Worm (Caenorhabditis elegans) whole organism, mixed stage, embryonic: ENCODE data around the gene fbxb-76.

ENCODE experiments used
- M03D4.4 ChIP-seq: sonication (generic microtip); optimal IDR thresholded peaks from 2 replicates; lab custom pipeline; 2017; ENCODE audit warnings: mild to moderate bottlenecking, missing genetic modification characterization, missing compliant biosample characterization
- bed-3 ChIP-seq: fragments of 200-800 bp; sonication (Bioruptor generic); optimal IDR thresholded peaks from 3 replicates; lab custom pipeline; 2018; ENCODE audit warnings: mild to moderate bottlenecking, missing genetic modification characterization, moderate library complexity, missing compliant biosample characterization
- blmp-1 ChIP-seq: fragments of 150-350 bp; optimal IDR thresholded peaks from 2 replicates; lab custom pipeline; 2014; ENCODE audit warnings: missing biosample characterization, missing genetic modification characterization
- ceh-39 ChIP-seq: fragments of 150-350 bp; optimal IDR thresholded peaks from 2 replicates; lab custom pipeline; 2014; ENCODE audit warnings: missing biosample characterization, missing genetic modification characterization
- ceh-43 ChIP-seq: fragments of 200-800 bp; sonication (Bioruptor generic); optimal IDR thresholded peaks from 2 replicates; lab custom pipeline; 2018; ENCODE audit warnings: mild to moderate bottlenecking, missing genetic modification characterization, moderate library complexity, missing compliant biosample characterization
- ceh-83 ChIP-seq: fragments of 200-800 bp; sonication (Bioruptor generic); optimal IDR thresholded peaks from 2 replicates; lab custom pipeline; 2018; ENCODE audit warnings: mild to moderate bottlenecking, missing genetic modification characterization, missing compliant biosample characterization
- ces-1 ChIP-seq: fragments of 150-350 bp; optimal IDR thresholded peaks from 2 replicates; lab custom pipeline; 2014; ENCODE audit warnings: missing biosample characterization, missing genetic modification reagents, missing genetic modification characterization
- cnd-1 ChIP-seq: fragments of 200-800 bp; sonication (Bioruptor generic); optimal IDR thresholded peaks from 2 replicates; lab custom pipeline; 2018; ENCODE audit warnings: mild to moderate bottlenecking, missing genetic modification characterization, missing compliant biosample characterization
- drap-1 ChIP-seq: fragments of 200-800 bp; sonication (Bioruptor generic); optimal IDR thresholded peaks from 3 replicates; lab custom pipeline; 2018; ENCODE audit warnings: mild to moderate bottlenecking, missing genetic modification characterization, missing compliant biosample characterization
- elt-1 ChIP-seq: sonication (generic microtip); optimal IDR thresholded peaks from 2 replicates; lab custom pipeline; 2017; ENCODE audit warnings: missing genetic modification characterization, mild to moderate bottlenecking, missing compliant biosample characterization, antibody characterized with exemption, moderate library complexity, borderline replicate concordance; ENCODE audit not compliant: insufficient read depth
- elt-3 ChIP-seq: fragments of 150-350 bp; optimal IDR thresholded peaks from 2 replicates; lab custom pipeline; 2014; ENCODE audit warnings: missing biosample characterization, missing genetic modification characterization
- flh-1 ChIP-seq: fragments of 200-800 bp; sonication (Bioruptor generic); optimal IDR thresholded peaks from 2 replicates; lab custom pipeline; 2018; ENCODE audit warnings: mild to moderate bottlenecking, missing genetic modification characterization, moderate library complexity, missing compliant biosample characterization
- ham-2 ChIP-seq: fragments of 200-800 bp; sonication (Bioruptor generic); optimal IDR thresholded peaks from 2 replicates; lab custom pipeline; 2018; ENCODE audit warnings: mild to moderate bottlenecking, missing genetic modification characterization, missing compliant biosample characterization
- hlh-1 ChIP-seq: fragments of 150-350 bp; optimal IDR thresholded peaks from 2 replicates; lab custom pipeline; 2014; ENCODE audit warnings: missing biosample characterization, missing genetic modification reagents, missing genetic modification characterization
- lin-13 ChIP-seq: fragments of 150-350 bp; optimal IDR thresholded peaks from 2 replicates; lab custom pipeline; 2014; ENCODE audit warnings: missing biosample characterization, missing genetic modification characterization
- lsy-2 ChIP-seq: fragments of 150-350 bp; optimal IDR thresholded peaks from 2 replicates; lab custom pipeline; 2014; ENCODE audit warnings: missing biosample characterization, missing genetic modification characterization
- mab-5 ChIP-seq: fragments of 150-350 bp; optimal IDR thresholded peaks from 2 replicates; lab custom pipeline; 2014; ENCODE audit warnings: missing biosample characterization, missing genetic modification characterization
- mep-1 ChIP-seq: fragments of 150-350 bp; optimal IDR thresholded peaks from 2 replicates; lab custom pipeline; 2017; ENCODE audit warnings: missing biosample characterization, missing genetic modification reagents, missing genetic modification characterization, inconsistent platforms
- mls-2 ChIP-seq: sonication (generic microtip); optimal IDR thresholded peaks from 2 replicates; lab custom pipeline; 2016; ENCODE audit warnings: mild to moderate bottlenecking, missing genetic modification characterization, moderate library complexity, missing compliant biosample characterization
- nhr-12 ChIP-seq: fragments of 150-350 bp; optimal IDR thresholded peaks from 2 replicates; lab custom pipeline; 2014; ENCODE audit warnings: missing biosample characterization, missing genetic modification characterization
- nhr-2 ChIP-seq: fragments of 150-350 bp; optimal IDR thresholded peaks from 2 replicates; lab custom pipeline; 2014; ENCODE audit warnings: missing biosample characterization, missing genetic modification characterization
- pha-4 ChIP-seq: fragments of 150-350 bp; optimal IDR thresholded peaks from 2 replicates; lab custom pipeline; 2018; ENCODE audit warnings: missing biosample characterization, missing genetic modification reagents, missing genetic modification characterization
- sem-2 ChIP-seq: fragments of 200-800 bp; sonication (Bioruptor generic); optimal IDR thresholded peaks from 2 replicates; lab custom pipeline; 2018; ENCODE audit warnings: mild to moderate bottlenecking, missing genetic modification characterization, missing compliant biosample characterization
- snpc-4 ChIP-seq: fragments of 150-350 bp; optimal IDR thresholded peaks from 2 replicates; lab custom pipeline; 2014; ENCODE audit warnings: missing biosample characterization, missing genetic modification characterization
- sptf-1 ChIP-seq: sonication (generic microtip); optimal IDR thresholded peaks from 2 replicates; lab custom pipeline; 2017; ENCODE audit warnings: mild to moderate bottlenecking, missing genetic modification characterization, moderate library complexity, missing compliant biosample characterization
- unc-120 ChIP-seq: sonication (generic microtip); optimal IDR thresholded peaks from 2 replicates; lab custom pipeline; 2017; ENCODE audit warnings: missing genetic modification characterization, missing compliant biosample characterization; ENCODE audit not compliant: poor library complexity, severe bottlenecking
- unc-39 ChIP-seq: fragments of 150-350 bp; optimal IDR thresholded peaks from 2 replicates; lab custom pipeline; 2014; ENCODE audit warnings: missing biosample characterization, missing genetic modification characterization
- unc-62 ChIP-seq: fragments of 150-350 bp; optimal IDR thresholded peaks from 2 replicates; lab custom pipeline; 2014; ENCODE audit warnings: missing biosample characterization, missing genetic modification reagents, missing genetic modification characterization
- zip-8 ChIP-seq: fragments of 150-350 bp; optimal IDR thresholded peaks from 2 replicates; lab custom pipeline; 2014; ENCODE audit warnings: missing biosample characterization, missing genetic modification characterization
- ztf-11 ChIP-seq: fragments of 150-350 bp; optimal IDR thresholded peaks from 2 replicates; lab custom pipeline; 2014; ENCODE audit warnings: missing biosample characterization, missing genetic modification characterization

The fbxb-76 gene

DNA sequence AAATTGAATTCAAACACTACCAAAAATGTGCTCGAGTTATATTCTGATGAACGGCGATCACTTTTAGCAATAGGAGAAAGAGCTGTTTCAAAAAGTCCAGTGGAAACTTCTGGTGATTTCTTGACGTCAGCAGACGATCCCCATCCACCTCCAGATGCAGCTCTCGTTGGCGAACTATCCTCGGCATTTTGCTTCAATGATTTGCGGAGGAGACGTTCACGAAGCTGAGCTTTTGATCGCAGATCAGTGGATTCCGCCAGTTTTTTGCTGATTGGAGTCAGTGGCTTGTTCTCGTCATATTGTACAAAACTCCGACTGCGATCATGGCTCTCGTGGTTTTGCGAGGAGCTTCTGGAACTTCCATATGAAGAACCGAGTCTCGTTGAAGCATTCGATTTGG, 43.0 kb downstream of the fbxb-76 start:
- TF ChIP-seq elt-3 (tag; lab: Kevin White, UChicago) (no peak), unc-62 (GFP tag; lab: Kevin White, UChicago) (no peak), drap-1 (GFP tag; lab: Kevin White, UChicago) (no peak), nhr-12 (tag; lab: Kevin White, UChicago) (no peak), ham-2 (no peak), mls-2 (tag; lab: Kevin White, UChicago) (no peak), ces-1 (no peak), elt-1 (tag; lab: Kevin White, UChicago) (no peak), sem-2 (no peak), ceh-83 (no peak), lsy-2 (tag; lab: Kevin White, UChicago) (no peak), sptf-1 (tag; lab: Kevin White, UChicago) (no peak), lin-13 (no peak), nhr-2 (tag; lab: Kevin White, UChicago) (no peak), snpc-4 (tag; lab: Kevin White, UChicago) (no peak), bed-3 (GFP tag; lab: Kevin White, UChicago) (no peak), ztf-11 (tag; lab: Kevin White, UChicago) (no peak), mep-1 (tag; lab: Kevin White, UChicago) (no peak), unc-39 (no peak), flh-1 (GFP tag; lab: Kevin White, UChicago) (no peak)

DNA sequence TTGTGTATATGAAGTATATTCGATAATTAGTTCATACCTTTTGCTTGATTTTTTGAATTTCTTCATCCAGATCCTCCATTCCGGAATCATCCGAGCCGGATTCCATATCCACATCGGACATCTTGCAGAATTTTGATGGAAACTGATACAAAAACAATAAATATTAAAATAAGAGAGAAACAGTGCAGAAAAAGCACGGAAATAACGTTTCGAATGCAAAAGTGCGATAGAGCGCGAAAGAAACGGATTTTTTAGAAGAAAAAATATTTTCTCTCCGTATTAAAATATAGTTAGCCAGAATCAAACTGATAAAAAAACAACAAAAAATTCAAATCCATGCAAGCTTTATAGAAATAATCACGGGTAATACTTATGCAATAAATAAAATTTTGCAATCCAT, 46.4 kb downstream of the fbxb-76 start, which contains the start of gene sart-3:
sart-3 (minus strand) TSS at position 219 of the 400 bp plus-strand sequence.
- TF ChIP-seq nhr-2 (tag; lab: Kevin White, UChicago) (no peak), pha-4 (no peak), ceh-39 (no peak), cnd-1 (tag; lab: Kevin White, UChicago) (no peak), unc-62 (GFP tag; lab: Kevin White, UChicago) (no peak), M03D4.4 (no peak), mls-2 (tag; lab: Kevin White, UChicago) (no peak), mab-5 (tag; lab: Kevin White, UChicago) (no peak), hlh-1 (tag; lab: Kevin White, UChicago) (no peak), elt-3 (tag; lab: Kevin White, UChicago) (no peak), elt-1 (tag; lab: Kevin White, UChicago) (no peak), snpc-4 (tag; lab: Kevin White, UChicago) (no peak), lin-13 (no peak), blmp-1 (tag; lab: Kevin White, UChicago) (no peak), mep-1 (tag; lab: Kevin White, UChicago) (no peak), zip-8 (tag; lab: Kevin White, UChicago) (no peak), ceh-43 (GFP tag; lab: Kevin White, UChicago) (no peak), ham-2 (no peak), unc-120 (tag; lab: Kevin White, UChicago) (no peak), ceh-83 (no peak)

DNA sequence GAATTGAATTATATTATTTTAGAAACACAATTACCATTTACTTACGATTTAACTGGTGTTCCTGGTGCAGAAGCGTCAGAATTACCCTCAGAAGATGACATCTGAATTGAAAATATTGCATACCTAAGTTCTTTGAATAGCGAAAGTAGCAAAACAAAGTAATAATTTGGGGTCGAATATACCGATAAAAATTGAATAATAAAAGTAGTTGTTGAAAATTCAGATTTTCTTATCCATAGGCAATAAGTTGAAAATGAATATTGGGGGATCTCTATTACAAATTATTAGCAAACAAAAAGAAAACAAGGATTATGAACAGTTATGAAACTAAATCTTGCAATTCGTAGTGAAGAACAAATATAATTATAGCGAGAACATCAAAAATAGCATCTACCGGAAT, 49.9 kb downstream of the fbxb-76 start, which contains the start of gene leo-1:
leo-1 (minus strand) TSS at position 101 of the 400 bp plus-strand sequence.
- TF ChIP-seq ztf-11 (tag; lab: Kevin White, UChicago) (no peak), pha-4 (no peak)
